Worm (Caenorhabditis elegans): ENCODE measurements around the gene mpdu-1.

- TF ChIP-seq lin-15B (tag; optimal IDR thresholded peaks at IDR 0.05) (no peak), nhr-67 (tag; optimal IDR thresholded peaks at IDR 0.05) (no peak), fkh-10 (GFP tag; optimal IDR thresholded peaks at IDR 0.05) (no peak), ztf-4 (tag; optimal IDR thresholded peaks at IDR 0.05) (no peak), tbx-2 (tag; optimal IDR thresholded peaks at IDR 0.05) (no peak), nhr-25 (tag; optimal IDR thresholded peaks at IDR 0.05) (no peak)
Observed at ce11 chrV:8400808-8401207, 41.8 kb upstream of the mpdu-1 start.

All from whole organism, L3 larva.